Fruit fly (Drosophila melanogaster): ENCODE results near the gene kuk.

DNA sequence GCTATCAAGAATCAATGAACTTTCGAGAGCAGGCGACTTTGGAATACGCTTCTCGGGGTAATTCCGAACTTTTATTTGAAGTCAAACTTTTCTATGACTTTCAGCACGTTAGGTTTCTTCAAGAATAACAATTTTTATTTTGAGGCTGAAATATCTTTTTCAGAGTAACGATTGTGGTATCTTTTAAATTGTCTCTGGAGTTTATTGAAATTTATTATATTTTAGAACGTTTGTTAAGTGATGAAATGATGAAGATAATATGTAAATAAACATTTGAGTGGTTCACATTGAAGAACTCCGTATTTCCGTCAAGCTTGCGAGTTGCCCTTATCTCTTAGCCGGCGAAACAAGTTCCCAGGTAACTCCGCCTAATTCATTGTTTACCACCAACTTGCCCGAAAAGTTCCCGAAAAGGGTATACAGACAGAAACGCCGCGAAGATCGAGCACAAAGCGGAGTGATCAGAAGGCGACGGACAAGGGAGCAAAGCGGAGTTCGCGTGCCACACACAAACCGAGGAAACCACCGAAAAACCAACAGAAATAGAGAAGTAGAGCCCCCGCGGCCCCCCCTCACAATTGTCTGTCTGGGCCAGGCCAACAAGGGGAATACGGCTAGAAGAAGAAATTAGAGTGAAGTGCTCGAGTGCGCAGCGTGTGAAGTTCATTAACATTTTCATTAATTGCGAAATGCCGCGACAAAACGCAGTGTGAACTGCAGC, 37.7 kb downstream of the kuk start:
- TF ChIP-seq Myc (optimal IDR thresholded peaks at IDR 0.05) = no peak
- no peak for TF ChIP-seq insv (optimal IDR thresholded peaks at IDR 0.05)
- no peak for TF ChIP-seq h (optimal IDR thresholded peaks at IDR 0.05)
- no peak for TF ChIP-seq psq (optimal IDR thresholded peaks at IDR 0.05)
- TF ChIP-seq ttk (optimal IDR thresholded peaks at IDR 0.05) = no peak

Data from Kc167 (cell line).